Worm (Caenorhabditis elegans) whole organism, young adult: Measurements from ENCODE around the gene frl-1.

Experiments
- B0035.1 ChIP-seq: sonication (generic microtip); optimal IDR thresholded peaks from 2 replicates; lab custom pipeline; 2016; ENCODE audit warnings: missing genetic modification characterization, mild to moderate bottlenecking, missing compliant biosample characterization, missing genotype, missing genetic modification reagents
- B0336.3 ChIP-seq: fragments of 200-800 bp; sonication (Bioruptor generic); IDR thresholded peaks from 2 replicates; pipeline ENCODE4 v1.3.6; 2022; ENCODE audit warnings: missing genetic modification characterization, missing compliant biosample characterization
- C17E4.6 ChIP-seq: fragments of 200-800 bp; sonication (Bioruptor generic); IDR thresholded peaks from 2 replicates; pipeline ENCODE4 v1.3.6; 2022; ENCODE audit warnings: missing genetic modification reagents, missing genetic modification characterization, missing compliant biosample characterization
- D2030.7 ChIP-seq: fragments of 200-800 bp; sonication (Bioruptor generic); IDR thresholded peaks from 2 replicates; pipeline ENCODE4 v1.3.6; 2022; ENCODE audit warnings: missing genetic modification reagents, missing genetic modification characterization, missing compliant biosample characterization
- F39B2.1 ChIP-seq: fragments of 200-800 bp; sonication (Bioruptor generic); IDR thresholded peaks from 2 replicates; pipeline ENCODE4 v1.3.6; 2022; ENCODE audit warnings: missing genetic modification reagents, missing genetic modification characterization, missing compliant biosample characterization
- F52B5.7 ChIP-seq: sonication (generic microtip); optimal IDR thresholded peaks from 2 replicates; lab custom pipeline; 2016; ENCODE audit warnings: mild to moderate bottlenecking, missing genetic modification characterization, missing compliant biosample characterization
- F57A8.1 ChIP-seq: fragments of 200-800 bp; sonication (Bioruptor generic); optimal IDR thresholded peaks from 2 replicates; lab custom pipeline; 2018; ENCODE audit warnings: mild to moderate bottlenecking, missing genetic modification characterization, moderate library complexity, missing compliant biosample characterization
- K11D2.4 ChIP-seq: fragments of 200-800 bp; sonication (Bioruptor generic); IDR thresholded peaks from 2 replicates; pipeline ENCODE4 v1.3.6; 2022; ENCODE audit warnings: missing genetic modification reagents, missing genetic modification characterization, missing compliant biosample characterization
- T07F8.4 ChIP-seq: sonication (generic microtip); optimal IDR thresholded peaks from 2 replicates; lab custom pipeline; 2016; ENCODE audit warnings: mild to moderate bottlenecking, missing genetic modification characterization, moderate library complexity, missing compliant biosample characterization
- ZK185.1 ChIP-seq: sonication (generic microtip); optimal IDR thresholded peaks from 2 replicates; lab custom pipeline; 2016; ENCODE audit warnings: mild to moderate bottlenecking, missing genetic modification characterization, missing compliant biosample characterization; ENCODE audit not compliant: poor library complexity, severe bottlenecking
- ama-1 ChIP-seq, 3 experiments: fragments of 150-350 bp in 1 of 3; sonication (generic microtip) in 2 of 3; optimal IDR thresholded peaks; 2 replicates each; lab custom pipeline; 2014 to 2018; ENCODE audit warnings: missing biosample characterization in 2 of 3, missing genetic modification characterization in 2 of 3, missing genetic modification reagents in 2 of 3
- aptf-3 ChIP-seq: fragments of 200-800 bp; sonication (Bioruptor generic); IDR thresholded peaks from 2 replicates; pipeline ENCODE4 v1.3.6; 2022; ENCODE audit warnings: missing genetic modification characterization, missing compliant biosample characterization
- attf-5 ChIP-seq: fragments of 200-800 bp; sonication (Bioruptor generic); optimal IDR thresholded peaks from 2 replicates; lab custom pipeline; 2018; ENCODE audit warnings: mild to moderate bottlenecking, missing genetic modification characterization, missing compliant biosample characterization
- bed-2 ChIP-seq: fragments of 200-800 bp; sonication (Bioruptor generic); IDR thresholded peaks from 2 replicates; pipeline ENCODE4 v1.3.6; 2022; ENCODE audit warnings: missing genetic modification reagents, missing genetic modification characterization, missing compliant biosample characterization
- ccch-3 ChIP-seq: fragments of 200-800 bp; sonication (Bioruptor generic); optimal IDR thresholded peaks from 2 replicates; lab custom pipeline; 2018; ENCODE audit warnings: mild to moderate bottlenecking, missing genetic modification characterization, missing compliant biosample characterization
- ceh-27 ChIP-seq: fragments of 200-800 bp; sonication (Bioruptor generic); optimal IDR thresholded peaks from 2 replicates; lab custom pipeline; 2018; ENCODE audit warnings: mild to moderate bottlenecking, missing genetic modification characterization, moderate library complexity, missing compliant biosample characterization
- ceh-79 ChIP-seq: sonication (generic microtip); optimal IDR thresholded peaks from 2 replicates; lab custom pipeline; 2017; ENCODE audit warnings: mild to moderate bottlenecking, missing genetic modification characterization, missing compliant biosample characterization
- chd-7 ChIP-seq: sonication (generic microtip); optimal IDR thresholded peaks from 2 replicates; lab custom pipeline; 2016; ENCODE audit warnings: mild to moderate bottlenecking, missing genetic modification characterization, moderate library complexity, missing compliant biosample characterization
- die-1 ChIP-seq: sonication (generic microtip); optimal IDR thresholded peaks from 2 replicates; lab custom pipeline; 2016; ENCODE audit warnings: missing genotype, mild to moderate bottlenecking, missing genetic modification characterization, missing compliant biosample characterization
- efl-1 ChIP-seq: fragments of 150-350 bp; optimal IDR thresholded peaks from 2 replicates; lab custom pipeline; 2014; ENCODE audit warnings: missing biosample characterization, missing genetic modification reagents, missing genetic modification characterization
- egl-18 ChIP-seq: fragments of 200-800 bp; sonication (Bioruptor generic); IDR thresholded peaks from 2 replicates; pipeline ENCODE4 v1.3.6; 2022; ENCODE audit warnings: missing genetic modification reagents, missing genetic modification characterization, missing compliant biosample characterization
- egl-44 ChIP-seq: fragments of 200-800 bp; sonication (Bioruptor generic); IDR thresholded peaks from 2 replicates; pipeline ENCODE4 v1.3.6; 2022; ENCODE audit warnings: missing genetic modification reagents, missing genetic modification characterization, missing compliant biosample characterization
- ets-4 ChIP-seq: fragments of 200-800 bp; sonication (Bioruptor generic); optimal IDR thresholded peaks from 2 replicates; lab custom pipeline; 2018; ENCODE audit warnings: mild to moderate bottlenecking, missing genetic modification characterization, missing compliant biosample characterization
- fkh-3 ChIP-seq: sonication (generic microtip); optimal IDR thresholded peaks from 2 replicates; lab custom pipeline; 2016; ENCODE audit warnings: mild to moderate bottlenecking, missing genetic modification characterization, missing compliant biosample characterization
- gei-17 ChIP-seq: fragments of 200-800 bp; sonication (Bioruptor generic); optimal IDR thresholded peaks from 2 replicates; lab custom pipeline; 2018; ENCODE audit warnings: mild to moderate bottlenecking, missing genetic modification characterization, missing compliant biosample characterization
- hmg-1.2 ChIP-seq: fragments of 200-800 bp; sonication (Bioruptor generic); IDR thresholded peaks from 2 replicates; pipeline ENCODE4 v1.3.6; 2022; ENCODE audit warnings: missing genetic modification reagents, missing genetic modification characterization, missing compliant biosample characterization
- hrde-1 ChIP-seq: sonication (generic microtip); optimal IDR thresholded peaks from 2 replicates; lab custom pipeline; 2016; ENCODE audit warnings: missing genetic modification characterization, mild to moderate bottlenecking, missing compliant biosample characterization, moderate library complexity, missing genotype, missing genetic modification reagents, borderline replicate concordance
- lin-40 ChIP-seq: sonication (generic microtip); optimal IDR thresholded peaks from 2 replicates; lab custom pipeline; 2016; ENCODE audit warnings: missing genetic modification characterization, mild to moderate bottlenecking, missing compliant biosample characterization, missing genotype, missing genetic modification reagents
- lin-54 ChIP-seq: fragments of 200-800 bp; sonication (Bioruptor generic); optimal IDR thresholded peaks from 2 replicates; lab custom pipeline; 2018; ENCODE audit warnings: mild to moderate bottlenecking, missing genetic modification characterization, missing compliant biosample characterization
- lir-1 ChIP-seq: fragments of 200-800 bp; sonication (Bioruptor generic); conservative IDR thresholded peaks from 2 replicates; pipeline ENCODE4 v1.3.6; 2022; ENCODE audit warnings: missing genetic modification reagents, missing genetic modification characterization, missing compliant biosample characterization
- madf-3 ChIP-seq: fragments of 200-800 bp; sonication (Bioruptor generic); IDR thresholded peaks from 2 replicates; pipeline ENCODE4 v1.3.6; 2022; ENCODE audit warnings: missing genetic modification reagents, missing genetic modification characterization, missing compliant biosample characterization
- madf-6 ChIP-seq: fragments of 200-800 bp; sonication (Bioruptor generic); IDR thresholded peaks from 2 replicates; pipeline ENCODE4 v1.3.6; 2022; ENCODE audit warnings: missing genetic modification reagents, missing genetic modification characterization, missing compliant biosample characterization
- madf-8 ChIP-seq: fragments of 200-800 bp; sonication (Bioruptor generic); conservative IDR thresholded peaks from 2 replicates; pipeline ENCODE4 v1.3.6; 2022; ENCODE audit warnings: missing genetic modification reagents, missing genetic modification characterization, missing compliant biosample characterization
- mes-4 ChIP-seq: sonication (generic microtip); optimal IDR thresholded peaks from 2 replicates; lab custom pipeline; 2016; ENCODE audit warnings: missing genotype, missing genetic modification characterization, missing compliant biosample characterization
- mxl-1 ChIP-seq: sonication (generic microtip); optimal IDR thresholded peaks from 2 replicates; lab custom pipeline; 2016; ENCODE audit warnings: missing genetic modification characterization, missing compliant biosample characterization
- nhr-120 ChIP-seq: fragments of 200-800 bp; sonication (Bioruptor generic); IDR thresholded peaks from 2 replicates; pipeline ENCODE4 v1.3.6; 2022; ENCODE audit warnings: missing genetic modification characterization, missing compliant biosample characterization
- nhr-80 ChIP-seq: sonication (generic microtip); optimal IDR thresholded peaks from 2 replicates; lab custom pipeline; 2016; ENCODE audit warnings: missing genetic modification characterization, missing compliant biosample characterization
- nhr-90 ChIP-seq: sonication (generic microtip); optimal IDR thresholded peaks from 2 replicates; lab custom pipeline; 2016; ENCODE audit warnings: missing genotype, mild to moderate bottlenecking, missing genetic modification characterization, missing compliant biosample characterization
- repo-1 ChIP-seq: sonication (generic microtip); optimal IDR thresholded peaks from 2 replicates; lab custom pipeline; 2017; ENCODE audit warnings: mild to moderate bottlenecking, missing genetic modification characterization, missing compliant biosample characterization
- rpc-1 ChIP-seq, 2 experiments: fragments of 150-350 bp in 1 of 2; sonication (generic microtip) in 1 of 2; optimal IDR thresholded peaks; 2 replicates each; lab custom pipeline; 2014 to 2018; ENCODE audit warnings: missing biosample characterization in 1 of 2, missing genetic modification characterization in 1 of 2, missing genetic modification reagents in 1 of 2, missing genotype in 1 of 2
- snpc-1.3 ChIP-seq: sonication (generic microtip); optimal IDR thresholded peaks from 2 replicates; lab custom pipeline; 2017; ENCODE audit warnings: missing genetic modification characterization, mild to moderate bottlenecking, missing compliant biosample characterization, antibody characterized with exemption, moderate library complexity, missing genotype, missing genetic modification reagents; ENCODE audit not compliant: insufficient read depth
- somi-1 ChIP-seq: fragments of 200-800 bp; sonication (Bioruptor generic); optimal IDR thresholded peaks from 2 replicates; lab custom pipeline; 2018; ENCODE audit warnings: mild to moderate bottlenecking, missing genetic modification characterization, missing compliant biosample characterization
- sptf-2 ChIP-seq: fragments of 200-800 bp; sonication (Bioruptor generic); optimal IDR thresholded peaks from 2 replicates; lab custom pipeline; 2018; ENCODE audit warnings: mild to moderate bottlenecking, missing genetic modification characterization, missing compliant biosample characterization
- tbx-9 ChIP-seq: sonication (generic microtip); optimal IDR thresholded peaks from 2 replicates; lab custom pipeline; 2016; ENCODE audit warnings: borderline replicate concordance, missing genetic modification characterization, inconsistent platforms, missing compliant biosample characterization
- xnd-1 ChIP-seq: sonication (generic microtip); optimal IDR thresholded peaks from 2 replicates; lab custom pipeline; 2016; ENCODE audit warnings: missing genotype, missing genetic modification reagents, missing genetic modification characterization, missing compliant biosample characterization
- ztf-18 ChIP-seq: sonication (generic microtip); optimal IDR thresholded peaks from 2 replicates; lab custom pipeline; 2016; ENCODE audit warnings: missing genotype, mild to moderate bottlenecking, missing genetic modification characterization, missing compliant biosample characterization
- ztf-22 ChIP-seq: fragments of 200-800 bp; sonication (Bioruptor generic); optimal IDR thresholded peaks from 2 replicates; lab custom pipeline; 2018; ENCODE audit warnings: mild to moderate bottlenecking, missing genetic modification characterization, moderate library complexity, missing compliant biosample characterization
- ztf-28 ChIP-seq: fragments of 200-800 bp; sonication (Bioruptor generic); IDR thresholded peaks from 2 replicates; pipeline ENCODE4 v1.3.6; 2022; ENCODE audit warnings: missing genetic modification reagents, missing genetic modification characterization, missing compliant biosample characterization
- ztf-6 ChIP-seq: fragments of 200-800 bp; sonication (Bioruptor generic); IDR thresholded peaks from 2 replicates; pipeline ENCODE4 v1.3.6; 2022; ENCODE audit warnings: missing genetic modification reagents, missing genetic modification characterization, missing compliant biosample characterization

frl-1 gene

ce11 chrIII:2101895-2102345 lies 22.0 kb upstream of the frl-1 start, which contains the start of gene ppk-2 (continued):
- no peak for TF ChIP-seq ccch-3 (GFP tag; lab: Kevin White, UChicago)
- TF ChIP-seq K11D2.4 = no peak
- no peak for TF ChIP-seq F52B5.7 (tag; lab: Kevin White, UChicago)
- no peak for TF ChIP-seq ama-1 (optimal IDR thresholded peaks at IDR 0.05; lab: Kevin White, UChicago)
- TF ChIP-seq ama-1 (GFP tag; optimal IDR thresholded peaks at IDR 0.05; lab: Kevin White, UChicago) = no peak
- TF ChIP-seq ztf-28 (GFP tag; lab: Robert Waterston, UW) = no peak
- TF ChIP-seq madf-3 (GFP tag; lab: Robert Waterston, UW) = no peak
- TF ChIP-seq madf-6 (GFP tag; lab: Robert Waterston, UW) = peak; percentile 96
- TF ChIP-seq hmg-1.2 (GFP tag; lab: Robert Waterston, UW) = no peak
- TF ChIP-seq repo-1 = no peak
- peak; percentile 47 for TF ChIP-seq efl-1
- TF ChIP-seq gei-17 (GFP tag; lab: Kevin White, UChicago) = no peak
- TF ChIP-seq chd-7 (tag; lab: Kevin White, UChicago) = no peak
- no peak for TF ChIP-seq aptf-3 (GFP tag; lab: Robert Waterston, UW)
- peak; percentile 34 for TF ChIP-seq snpc-1.3 (tag; lab: Kevin White, UChicago)
- TF ChIP-seq tbx-9 = no peak
- TF ChIP-seq nhr-90 (tag; lab: Kevin White, UChicago) = no peak
- no peak for TF ChIP-seq attf-5
- TF ChIP-seq lir-1 (GFP tag; lab: Robert Waterston, UW) = no peak
- no peak for TF ChIP-seq T07F8.4 (tag; lab: Kevin White, UChicago)
- no peak for TF ChIP-seq somi-1 (GFP tag; lab: Kevin White, UChicago)
- no peak for TF ChIP-seq mxl-1
- no peak for TF ChIP-seq ztf-18 (tag; lab: Kevin White, UChicago)
- TF ChIP-seq nhr-120 (GFP tag; lab: Robert Waterston, UW) = no peak
- peak; percentile 71 for TF ChIP-seq D2030.7 (GFP tag; lab: Robert Waterston, UW)
- no peak for TF ChIP-seq ceh-79
- peak; percentile 83 for TF ChIP-seq madf-8 (GFP tag; lab: Robert Waterston, UW)
- no peak for TF ChIP-seq B0035.1
- no peak for TF ChIP-seq hrde-1 (tag; lab: Kevin White, UChicago)
- peak; percentile 59 for TF ChIP-seq lin-54 (GFP tag; lab: Kevin White, UChicago)
- no peak for TF ChIP-seq rpc-1 (optimal IDR thresholded peaks at IDR 0.05; lab: Kevin White, UChicago)
- no peak for TF ChIP-seq rpc-1 (tag; optimal IDR thresholded peaks at IDR 0.05; lab: Kevin White, UChicago)
- no peak for TF ChIP-seq die-1 (tag; lab: Kevin White, UChicago)
- no peak for TF ChIP-seq sptf-2 (GFP tag; lab: Kevin White, UChicago)
- TF ChIP-seq bed-2 (GFP tag; lab: Robert Waterston, UW) = no peak
- no peak for TF ChIP-seq B0336.3
- TF ChIP-seq nhr-80 (tag; lab: Kevin White, UChicago) = no peak
- no peak for TF ChIP-seq ceh-27 (GFP tag; lab: Kevin White, UChicago)
- TF ChIP-seq egl-44 (GFP tag; lab: Robert Waterston, UW) = no peak
- TF ChIP-seq C17E4.6 (GFP tag; lab: Robert Waterston, UW) = no peak
- no peak for TF ChIP-seq ZK185.1 (tag; lab: Kevin White, UChicago)
- TF ChIP-seq ztf-6 (GFP tag; lab: Robert Waterston, UW) = no peak
- TF ChIP-seq xnd-1 = peak; percentile 93
- no peak for TF ChIP-seq F57A8.1 (GFP tag; lab: Kevin White, UChicago)
- TF ChIP-seq egl-18 = no peak
- no peak for TF ChIP-seq lin-40 (tag; lab: Kevin White, UChicago)
- TF ChIP-seq F39B2.1 = no peak
- no peak for TF ChIP-seq ztf-22 (GFP tag; lab: Kevin White, UChicago)
- TF ChIP-seq mes-4 = no peak
- no peak for TF ChIP-seq ets-4 (GFP tag; lab: Kevin White, UChicago)
- no peak for TF ChIP-seq fkh-3 (tag; lab: Kevin White, UChicago)
